Fruit fly (Drosophila melanogaster) whole organism, embryonic: ENCODE results near the gene CG15034.

Experiments used
- CG11723 ChIP-seq: fragments of 200-800 bp; sonication (Bioruptor generic); optimal IDR thresholded peaks from 2 replicates; lab custom pipeline; 2017; ENCODE audit warnings: missing biosample characterization, mild to moderate bottlenecking, missing genetic modification characterization
- CG2202 ChIP-seq: fragments of 200-800 bp; sonication (Bioruptor generic); optimal IDR thresholded peaks from 2 replicates; lab custom pipeline; 2018; ENCODE audit warnings: missing biosample characterization, mild to moderate bottlenecking, missing genetic modification characterization
- HLH4C ChIP-seq: fragments of 200-800 bp; sonication (Bioruptor generic); IDR thresholded peaks from 3 replicates; pipeline ENCODE4 v1.3.6; 2022; ENCODE audit warnings: missing biosample characterization, missing genetic modification characterization; ENCODE audit not compliant: partially characterized antibody
- danr ChIP-seq: fragments of 200-800 bp; sonication (Bioruptor generic); IDR thresholded peaks from 2 replicates; pipeline ENCODE4 v1.3.6; 2022; ENCODE audit warnings: missing biosample characterization, missing genetic modification characterization
- sens ChIP-seq: fragments of 200-800 bp; sonication (Bioruptor generic); peaks from one replicate; lab custom pipeline; 2016; ENCODE audit warnings: missing biosample characterization, missing genetic modification characterization

DNA sequence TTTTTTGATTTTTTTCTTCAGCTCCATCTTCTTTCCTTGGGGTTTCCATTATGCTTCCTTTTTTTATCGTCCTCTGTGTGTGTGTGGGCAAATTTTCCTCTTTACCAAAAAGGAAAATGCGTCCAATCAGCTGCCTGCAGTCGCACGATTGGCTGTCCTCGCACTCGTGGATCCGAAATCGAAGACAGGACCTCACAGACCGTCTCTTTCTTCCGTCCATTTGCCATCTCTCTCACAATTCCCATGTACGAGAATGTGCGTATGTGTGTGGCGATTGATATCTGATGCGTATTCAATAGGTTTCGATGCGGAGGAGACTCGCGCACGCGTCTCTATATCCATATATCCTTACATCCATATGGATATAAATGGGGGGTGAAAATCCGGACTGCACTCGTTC is 21.1 kb upstream of the CG15034 start:
- TF ChIP-seq sens (GFP tag; lab: Kevin White, UChicago) (no peak), HLH4C (GFP tag; lab: Robert Waterston, UW) (no peak), CG11723 (GFP tag; lab: Kevin White, UChicago) (no peak), danr (GFP tag; lab: Robert Waterston, UW) (no peak), CG2202 (no peak)
